Fruit fly (Drosophila melanogaster): ENCODE results near the gene CRMP.

- TF ChIP-seq repo (GFP tag; optimal IDR thresholded peaks at IDR 0.05) = no peak
- TF ChIP-seq Atf3 (GFP tag; optimal IDR thresholded peaks at IDR 0.05) = peak; percentile 70
- peak; percentile 81 for TF ChIP-seq CoRest (tag; optimal IDR thresholded peaks at IDR 0.05)
- peak; percentile 90 for TF ChIP-seq tgo (GFP tag; IDR thresholded peaks at IDR 0.05)
- TF ChIP-seq Blimp-1 (GFP tag; optimal IDR thresholded peaks at IDR 0.05) = peak; percentile 69
- TF ChIP-seq CG18619 (GFP tag; optimal IDR thresholded peaks at IDR 0.05) = peak; percentile 61
- peak; percentile 59 for TF ChIP-seq CG6683 (GFP tag; optimal IDR thresholded peaks at IDR 0.05)
- TF ChIP-seq grau (tag; optimal IDR thresholded peaks at IDR 0.05) = peak; percentile 79
- TF ChIP-seq CG10274 (GFP tag; optimal IDR thresholded peaks at IDR 0.05) = peak; percentile 36
These were observed 5.3 kb upstream of the CRMP start for dm6 chr3R:5565623-5566022.
